In the genomic region with DNA sequence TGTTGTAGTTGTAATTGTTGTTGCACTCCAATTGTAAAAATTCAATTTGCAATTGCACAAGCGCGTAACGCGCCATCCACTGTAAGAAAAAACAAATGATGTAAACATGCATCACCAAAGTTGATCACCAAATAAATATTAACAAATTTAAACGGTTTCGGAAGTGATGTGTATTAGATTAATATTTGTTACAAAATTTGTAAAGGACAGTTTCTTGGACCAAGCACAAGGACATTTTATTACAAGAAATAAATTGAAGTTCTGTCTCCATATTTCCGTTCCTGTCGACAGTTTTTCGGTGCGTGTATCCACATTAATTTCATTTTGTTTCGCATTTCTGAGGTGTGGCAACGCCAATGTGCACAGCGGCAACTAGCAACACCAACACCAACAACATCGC, we compare ENCODE assay signal across 3 fruit fly cellular contexts.
TF ChIP-seq lines count a peak whose summit lies in the region.

No protein-coding gene starts in this region.

- TF ChIP-seq CTCF in whole organism, embryonic (GFP tag; optimal IDR thresholded peaks at IDR 0.05; lab: Kevin White, UChicago), result no peak

TF ChIP-seq in whole organism, embryonic, 481 proteins besides CTCF, POLR2A, EP300 and RAD21:
- TF ChIP-seq ttk (GFP tag; IDR thresholded peaks at IDR 0.05; lab: Robert Waterston, UW) (no peak), Drgx (GFP tag; IDR thresholded peaks at IDR 0.05; lab: Robert Waterston, UW) (peak; percentile 76), bsh (GFP tag; optimal IDR thresholded peaks at IDR 0.05; lab: Kevin White, UChicago) (peak in 1 of 2 experiments; percentile 10)

TF ChIP-seq in whole organism, prepupa, 60 proteins besides CTCF, POLR2A, EP300 and RAD21 (continues in another document):
- TF ChIP-seq eg (GFP tag; IDR thresholded peaks at IDR 0.05; lab: Robert Waterston, UW), result peak; percentile 82
- TF ChIP-seq CG6808 (GFP tag; optimal IDR thresholded peaks at IDR 0.05; lab: Kevin White, UChicago), result no peak
- peak; percentile 83 for TF ChIP-seq CG4318 (GFP tag; optimal IDR thresholded peaks at IDR 0.05; lab: Kevin White, UChicago)
- no peak for TF ChIP-seq CG31627 (GFP tag; optimal IDR thresholded peaks at IDR 0.05; lab: Kevin White, UChicago)
- TF ChIP-seq CG8632 (GFP tag; optimal IDR thresholded peaks at IDR 0.05; lab: Kevin White, UChicago), result no peak
- peak; percentile 89 for TF ChIP-seq Eip78C (GFP tag; lab: Kevin White, UChicago)
- no peak for TF ChIP-seq acj6 (GFP tag; optimal IDR thresholded peaks at IDR 0.05; lab: Kevin White, UChicago)
- TF ChIP-seq achi (GFP tag; optimal IDR thresholded peaks at IDR 0.05; lab: Kevin White, UChicago), result peak; percentile 51
- no peak for TF ChIP-seq Ets21C (GFP tag; optimal IDR thresholded peaks at IDR 0.05; lab: Kevin White, UChicago)
- no peak for TF ChIP-seq CG9139 (GFP tag; optimal IDR thresholded peaks at IDR 0.05; lab: Kevin White, UChicago)
- peak; percentile 88 for TF ChIP-seq CG6276 (GFP tag; optimal IDR thresholded peaks at IDR 0.05; lab: Kevin White, UChicago)
- TF ChIP-seq fkh (GFP tag; optimal IDR thresholded peaks at IDR 0.05; lab: Kevin White, UChicago), result no peak
- TF ChIP-seq CG7368 (GFP tag; optimal IDR thresholded peaks at IDR 0.05; lab: Kevin White, UChicago), result no peak
- peak; percentile 11 for TF ChIP-seq Sox14 (GFP tag; optimal IDR thresholded peaks at IDR 0.05; lab: Kevin White, UChicago)
- TF ChIP-seq Lpt (GFP tag; optimal IDR thresholded peaks at IDR 0.05; lab: Kevin White, UChicago), result peak; percentile 83
- no peak for TF ChIP-seq ss (GFP tag; optimal IDR thresholded peaks at IDR 0.05; lab: Kevin White, UChicago)
- peak; percentile 68 for TF ChIP-seq net (GFP tag; optimal IDR thresholded peaks at IDR 0.05; lab: Kevin White, UChicago)
- TF ChIP-seq CG8119 (GFP tag; IDR thresholded peaks at IDR 0.05; lab: Robert Waterston, UW), result peak; percentile 89
- TF ChIP-seq Hr39 (GFP tag; optimal IDR thresholded peaks at IDR 0.05; lab: Kevin White, UChicago), result no peak
- TF ChIP-seq Smox (GFP tag; optimal IDR thresholded peaks at IDR 0.05; lab: Kevin White, UChicago), result no peak
- TF ChIP-seq CG11294 (GFP tag; IDR thresholded peaks at IDR 0.05; lab: Robert Waterston, UW), result peak; percentile 29; the same call in 1 of the 2 replicates
- TF ChIP-seq Sox15 (GFP tag; optimal IDR thresholded peaks at IDR 0.05; lab: Kevin White, UChicago), result no peak
- TF ChIP-seq CG34406 (GFP tag; optimal IDR thresholded peaks at IDR 0.05; lab: Kevin White, UChicago), result no peak
- peak; percentile 90 for TF ChIP-seq CG32006 (GFP tag; optimal IDR thresholded peaks at IDR 0.05; lab: Kevin White, UChicago)
- peak; percentile 89 for TF ChIP-seq CG15336 (GFP tag; IDR thresholded peaks at IDR 0.05; lab: Robert Waterston, UW)
- no peak for TF ChIP-seq lz (GFP tag; optimal IDR thresholded peaks at IDR 0.05; lab: Kevin White, UChicago)
- no peak for TF ChIP-seq Eip93F (GFP tag; optimal IDR thresholded peaks at IDR 0.05; lab: Kevin White, UChicago)
- peak; percentile 52 for TF ChIP-seq OdsH (GFP tag; optimal IDR thresholded peaks at IDR 0.05; lab: Kevin White, UChicago)
- TF ChIP-seq fd59A (GFP tag; optimal IDR thresholded peaks at IDR 0.05; lab: Kevin White, UChicago), result no peak
- no peak for TF ChIP-seq Eip75B (GFP tag; optimal IDR thresholded peaks at IDR 0.05; lab: Kevin White, UChicago)
- peak; percentile 29 for TF ChIP-seq CG3919 (GFP tag; optimal IDR thresholded peaks at IDR 0.05; lab: Kevin White, UChicago)
- TF ChIP-seq CG6854 (GFP tag; optimal IDR thresholded peaks at IDR 0.05; lab: Kevin White, UChicago), result no peak
- TF ChIP-seq CG11762 (GFP tag; optimal IDR thresholded peaks at IDR 0.05; lab: Kevin White, UChicago; ENCODE audit: insufficient read depth), result peak; percentile 19
- TF ChIP-seq cyc (GFP tag; optimal IDR thresholded peaks at IDR 0.05; lab: Kevin White, UChicago), result no peak
- TF ChIP-seq Hr38 (GFP tag; optimal IDR thresholded peaks at IDR 0.05; lab: Kevin White, UChicago), result no peak
- peak; percentile 78 for TF ChIP-seq dac (GFP tag; optimal IDR thresholded peaks at IDR 0.05; lab: Kevin White, UChicago)
- peak; percentile 62 for TF ChIP-seq Gug (GFP tag; IDR thresholded peaks at IDR 0.05; lab: Robert Waterston, UW)
- TF ChIP-seq pdm3 (GFP tag; optimal IDR thresholded peaks at IDR 0.05; lab: Kevin White, UChicago), result peak; percentile 57
- peak in 1 of 2 experiments; percentile 69 for TF ChIP-seq salr (GFP tag; optimal IDR thresholded peaks at IDR 0.05; lab: Kevin White, UChicago)
- no peak for TF ChIP-seq vri (GFP tag; optimal IDR thresholded peaks at IDR 0.05; lab: Kevin White, UChicago)
- peak; percentile 12 for TF ChIP-seq CG16779 (tag; optimal IDR thresholded peaks at IDR 0.05; lab: Kevin White, UChicago)
- TF ChIP-seq CG10669 (GFP tag; optimal IDR thresholded peaks at IDR 0.05; lab: Kevin White, UChicago), result no peak
- TF ChIP-seq Ets96B (tag; optimal IDR thresholded peaks at IDR 0.05; lab: Kevin White, UChicago), result no peak

TF ChIP-seq in whole organism, pupa, 21 proteins besides CTCF, POLR2A, EP300 and RAD21:
- TF ChIP-seq Ets98B (GFP tag; IDR thresholded peaks at IDR 0.05; lab: Robert Waterston, UW) (peak; percentile 75), CG9948 (tag; optimal IDR thresholded peaks at IDR 0.05; lab: Kevin White, UChicago) (no peak), CG8159 (tag; optimal IDR thresholded peaks at IDR 0.05; lab: Kevin White, UChicago) (no peak), gl (tag; optimal IDR thresholded peaks at IDR 0.05; lab: Kevin White, UChicago) (no peak), Pif1B (GFP tag; optimal IDR thresholded peaks at IDR 0.05; lab: Kevin White, UChicago) (peak; percentile 20), CG12605 (GFP tag; IDR thresholded peaks at IDR 0.05; lab: Robert Waterston, UW) (peak; percentile 41; the same call in 1 of the 2 replicates), rn (GFP tag; IDR thresholded peaks at IDR 0.05; lab: Robert Waterston, UW) (peak; percentile 38; the same call in 1 of the 2 replicates), CG4496 (GFP tag; IDR thresholded peaks at IDR 0.05; lab: Robert Waterston, UW) (peak; percentile 78), Pif1A (GFP tag; optimal IDR thresholded peaks at IDR 0.05; lab: Kevin White, UChicago) (peak; percentile 39), CG14655 (GFP tag; optimal IDR thresholded peaks at IDR 0.05; lab: Kevin White, UChicago) (peak; percentile 77), CG8301 (tag; optimal IDR thresholded peaks at IDR 0.05; lab: Kevin White, UChicago) (peak; percentile 71), fd96Ca (GFP tag; IDR thresholded peaks at IDR 0.05; lab: Robert Waterston, UW) (peak; percentile 82; the same call in 2 of the 3 replicates), Snoo (tag; optimal IDR thresholded peaks at IDR 0.05; lab: Kevin White, UChicago) (no peak), EcR (GFP tag; optimal IDR thresholded peaks at IDR 0.05; lab: Kevin White, UChicago) (no peak), CG17806 (tag; optimal IDR thresholded peaks at IDR 0.05; lab: Kevin White, UChicago) (no peak), CG32121 (GFP tag; IDR thresholded peaks at IDR 0.05; lab: Robert Waterston, UW) (peak; percentile 72), CG13204 (GFP tag; optimal IDR thresholded peaks at IDR 0.05; lab: Kevin White, UChicago) (no peak)

Comparison
In these comparisons a context has a peak if more than half of its experiments do, and no peak if none do; other contexts are left out.
1. Of the 7 proteins assayed by ChIP-seq in both whole organism, embryonic and whole organism, prepupa: peak only in whole organism, embryonic: none; only in whole organism, prepupa: CG16779, Gug and Lpt; in both: none; in neither: 4.